Fruit fly (Drosophila melanogaster) whole organism, prepupa: ENCODE results near the gene CG6878.
A peak's percentile ranks its signal among the peaks of the same experiment; 100 is the strongest.

Source experiments
- Blimp-1 ChIP-seq: fragments of 200-800 bp; sonication (Bioruptor generic); optimal IDR thresholded peaks from 3 replicates; lab custom pipeline; 2017; ENCODE audit warnings: missing biosample characterization, missing genetic modification characterization, mild to moderate bottlenecking, moderate library complexity, missing genetic modification reagents
- CG10631 ChIP-seq: fragments of 200-800 bp; sonication (Bioruptor generic); optimal IDR thresholded peaks from 2 replicates; lab custom pipeline; 2016; ENCODE audit warnings: missing biosample characterization, missing genetic modification characterization
- CG10669 ChIP-seq: fragments of 200-800 bp; sonication (Bioruptor generic); optimal IDR thresholded peaks from 3 replicates; lab custom pipeline; 2018; ENCODE audit warnings: missing biosample characterization, mild to moderate bottlenecking, missing genetic modification characterization, moderate library complexity
- CG11762 ChIP-seq: fragments of 200-800 bp; sonication (Bioruptor generic); optimal IDR thresholded peaks from 3 replicates; lab custom pipeline; 2016; ENCODE audit warnings: missing biosample characterization, missing genetic modification characterization; ENCODE audit not compliant: insufficient read depth
- CG11902 ChIP-seq: fragments of 200-800 bp; sonication (Bioruptor generic); optimal IDR thresholded peaks from 3 replicates; lab custom pipeline; 2016; ENCODE audit warnings: missing biosample characterization, missing genetic modification characterization
- CG15336 ChIP-seq: fragments of 200-800 bp; sonication (Bioruptor generic); IDR thresholded peaks from 2 replicates; pipeline ENCODE4 v1.3.6; 2022; ENCODE audit warnings: missing biosample characterization, missing genetic modification characterization
- CG1621 ChIP-seq: fragments of 200-800 bp; sonication (Bioruptor generic); optimal IDR thresholded peaks from 3 replicates; lab custom pipeline; 2018; ENCODE audit warnings: missing biosample characterization, mild to moderate bottlenecking, missing genetic modification characterization
- CG16779 ChIP-seq: fragments of 200-800 bp; sonication (Bioruptor generic); optimal IDR thresholded peaks from 3 replicates; lab custom pipeline; 2017; ENCODE audit warnings: missing biosample characterization, mild to moderate bottlenecking, missing genetic modification characterization
- CG3032 ChIP-seq: fragments of 200-800 bp; optimal IDR thresholded peaks from 2 replicates; lab custom pipeline; 2019; ENCODE audit warnings: missing biosample characterization, mild to moderate bottlenecking, missing genetic modification characterization, moderate library complexity
- CG31627 ChIP-seq: fragments of 200-800 bp; sonication (Bioruptor generic); optimal IDR thresholded peaks from 3 replicates; lab custom pipeline; 2016; ENCODE audit warnings: missing biosample characterization, missing genetic modification characterization
- CG3919 ChIP-seq: fragments of 200-800 bp; sonication (Bioruptor generic); optimal IDR thresholded peaks from 3 replicates; lab custom pipeline; 2016; ENCODE audit warnings: missing biosample characterization, missing genetic modification characterization
- CG4318 ChIP-seq: fragments of 200-800 bp; sonication (Bioruptor generic); optimal IDR thresholded peaks from 3 replicates; lab custom pipeline; 2017; ENCODE audit warnings: missing biosample characterization, mild to moderate bottlenecking, missing genetic modification characterization
- CG6163 ChIP-seq: fragments of 200-800 bp; sonication (Bioruptor generic); IDR thresholded peaks from 3 replicates; pipeline ENCODE4 v1.3.6; 2022; ENCODE audit warnings: missing biosample characterization, missing genetic modification characterization
- CG6792 ChIP-seq: fragments of 200-800 bp; sonication (Bioruptor generic); optimal IDR thresholded peaks from 3 replicates; lab custom pipeline; 2016; ENCODE audit warnings: missing biosample characterization, missing genetic modification characterization
- CG6808 ChIP-seq: fragments of 200-800 bp; sonication (Bioruptor generic); optimal IDR thresholded peaks from 3 replicates; lab custom pipeline; 2017; ENCODE audit warnings: missing biosample characterization, missing genetic modification characterization, mild to moderate bottlenecking, moderate library complexity, missing genetic modification reagents
- CG6854 ChIP-seq: fragments of 200-800 bp; sonication (Bioruptor generic); optimal IDR thresholded peaks from 2 replicates; lab custom pipeline; 2017; ENCODE audit warnings: missing biosample characterization, mild to moderate bottlenecking, missing genetic modification characterization
- CG8119 ChIP-seq: fragments of 200-800 bp; sonication (Bioruptor generic); IDR thresholded peaks from 3 replicates; pipeline ENCODE4 v1.3.6; 2022; ENCODE audit warnings: missing biosample characterization, missing genetic modification characterization
- CG8319 ChIP-seq: fragments of 200-800 bp; sonication (Bioruptor generic); optimal IDR thresholded peaks from 3 replicates; lab custom pipeline; 2016; ENCODE audit warnings: missing biosample characterization, missing genetic modification characterization
- Eip75B ChIP-seq: fragments of 200-800 bp; sonication (Bioruptor generic); optimal IDR thresholded peaks from 3 replicates; lab custom pipeline; 2016; ENCODE audit warnings: missing biosample characterization, missing genetic modification characterization
- Eip78C ChIP-seq: fragments of 200-800 bp; sonication (Bioruptor generic); peaks from one replicate; lab custom pipeline; 2016; ENCODE audit warnings: missing biosample characterization, missing genetic modification characterization
- Eip93F ChIP-seq: fragments of 200-800 bp; sonication (Bioruptor generic); optimal IDR thresholded peaks from 2 replicates; lab custom pipeline; 2016; ENCODE audit warnings: missing biosample characterization, mild to moderate bottlenecking, missing genetic modification characterization
- Ets21C ChIP-seq: fragments of 200-800 bp; sonication (Bioruptor generic); optimal IDR thresholded peaks from 3 replicates; lab custom pipeline; 2016; ENCODE audit warnings: missing biosample characterization, missing genetic modification characterization
- Ets96B ChIP-seq: fragments of 200-800 bp; optimal IDR thresholded peaks from 2 replicates; lab custom pipeline; 2019; ENCODE audit warnings: missing biosample characterization, mild to moderate bottlenecking, missing genetic modification characterization, moderate library complexity
- Gug ChIP-seq: fragments of 200-800 bp; sonication (Bioruptor generic); IDR thresholded peaks from 2 replicates; pipeline ENCODE4 v1.3.6; 2022; ENCODE audit warnings: missing biosample characterization, missing genetic modification characterization
- Hr38 ChIP-seq: sonication (Bioruptor generic); optimal IDR thresholded peaks from 2 replicates; lab custom pipeline; 2016; ENCODE audit warnings: missing biosample characterization, missing genetic modification characterization
- Hr39 ChIP-seq: fragments of 200-800 bp; sonication (Bioruptor generic); optimal IDR thresholded peaks from 2 replicates; lab custom pipeline; 2016; ENCODE audit warnings: missing biosample characterization, missing genetic modification characterization
- OdsH ChIP-seq: fragments of 200-800 bp; sonication (Bioruptor generic); optimal IDR thresholded peaks from 3 replicates; lab custom pipeline; 2016; ENCODE audit warnings: missing biosample characterization, missing genetic modification characterization
- Smox ChIP-seq: fragments of 200-800 bp; sonication (Bioruptor generic); optimal IDR thresholded peaks from 3 replicates; lab custom pipeline; 2016; ENCODE audit warnings: missing biosample characterization, missing genetic modification characterization
- Sox102F ChIP-seq: fragments of 200-800 bp; sonication (Bioruptor generic); optimal IDR thresholded peaks from 2 replicates; lab custom pipeline; 2016; ENCODE audit warnings: missing biosample characterization, mild to moderate bottlenecking, missing genetic modification characterization
- Sox14 ChIP-seq: fragments of 200-800 bp; sonication (Bioruptor generic); optimal IDR thresholded peaks from 3 replicates; lab custom pipeline; 2016; ENCODE audit warnings: missing biosample characterization, missing genetic modification characterization
- Sox15 ChIP-seq: fragments of 200-800 bp; sonication (Bioruptor generic); optimal IDR thresholded peaks from 3 replicates; lab custom pipeline; 2016; ENCODE audit warnings: missing biosample characterization, missing genetic modification characterization
- achi ChIP-seq: fragments of 200-800 bp; sonication (Bioruptor generic); optimal IDR thresholded peaks from 3 replicates; lab custom pipeline; 2016; ENCODE audit warnings: missing biosample characterization, missing genetic modification characterization
- acj6 ChIP-seq: fragments of 200-800 bp; sonication (Bioruptor generic); optimal IDR thresholded peaks from 3 replicates; lab custom pipeline; 2016; ENCODE audit warnings: missing biosample characterization, missing genetic modification characterization
- dac ChIP-seq: fragments of 200-800 bp; sonication (Bioruptor generic); optimal IDR thresholded peaks from 2 replicates; lab custom pipeline; 2017; ENCODE audit warnings: missing biosample characterization, mild to moderate bottlenecking, missing genetic modification characterization
- eg ChIP-seq: fragments of 200-800 bp; sonication (Bioruptor generic); IDR thresholded peaks from 3 replicates; pipeline ENCODE4 v1.3.6; 2022; ENCODE audit warnings: missing biosample characterization, missing genetic modification characterization
- fd59A ChIP-seq: fragments of 200-800 bp; sonication (Bioruptor generic); optimal IDR thresholded peaks from 2 replicates; lab custom pipeline; 2017; ENCODE audit warnings: missing biosample characterization, mild to moderate bottlenecking, missing genetic modification characterization, missing genetic modification reagents
- fd85E ChIP-seq: fragments of 200-800 bp; sonication (Bioruptor generic); optimal IDR thresholded peaks from 3 replicates; lab custom pipeline; 2016; ENCODE audit warnings: missing biosample characterization, missing genetic modification characterization
- fkh ChIP-seq: fragments of 200-800 bp; sonication (Bioruptor generic); optimal IDR thresholded peaks from 3 replicates; lab custom pipeline; 2017; ENCODE audit warnings: missing biosample characterization, mild to moderate bottlenecking, missing genetic modification characterization, moderate library complexity
- lz ChIP-seq: fragments of 200-800 bp; sonication (Bioruptor generic); optimal IDR thresholded peaks from 3 replicates; lab custom pipeline; 2016; ENCODE audit warnings: missing biosample characterization, missing genetic modification characterization
- net ChIP-seq: fragments of 200-800 bp; sonication (Bioruptor generic); optimal IDR thresholded peaks from 3 replicates; lab custom pipeline; 2016; ENCODE audit warnings: missing biosample characterization, missing genetic modification characterization
- spab ChIP-seq: fragments of 200-800 bp; sonication (Bioruptor generic); optimal IDR thresholded peaks from 2 replicates; lab custom pipeline; 2017; ENCODE audit warnings: missing biosample characterization, mild to moderate bottlenecking, missing genetic modification characterization, missing genetic modification reagents
- ss ChIP-seq, 2 experiments: fragments of 200-800 bp; sonication (Bioruptor generic); optimal IDR thresholded peaks; 2 replicates in 1 of 2; 3 replicates in 1 of 2; lab custom pipeline; 2017 to 2018; ENCODE audit warnings: mild to moderate bottlenecking in 2 of 2, missing biosample characterization in 2 of 2, missing genetic modification characterization in 2 of 2, moderate library complexity in 1 of 2
- svp ChIP-seq: fragments of 200-800 bp; sonication (Bioruptor generic); peaks from one replicate; lab custom pipeline; 2016; ENCODE audit warnings: missing biosample characterization, missing genetic modification characterization
- topi ChIP-seq: fragments of 200-800 bp; sonication (Bioruptor generic); optimal IDR thresholded peaks from 3 replicates; lab custom pipeline; 2016; ENCODE audit warnings: missing biosample characterization, missing genetic modification characterization

CG6878 gene

dm6 chr3L:15163414-15163813 is 1.8 kb downstream of the CG6878 start, which contains the start of gene CG7011:
Gene CG7011 (minus strand): TSS chr3L:15163628.
- TF ChIP-seq ss (GFP tag; optimal IDR thresholded peaks at IDR 0.05; lab: Kevin White, UChicago) (no peak), Sox102F (GFP tag; lab: Kevin White, UChicago) (no peak), OdsH (GFP tag; lab: Kevin White, UChicago) (no peak), achi (GFP tag; lab: Kevin White, UChicago) (peak; percentile 5), CG6854 (GFP tag; lab: Kevin White, UChicago) (no peak), fd85E (GFP tag; lab: Kevin White, UChicago) (no peak), CG11902 (GFP tag; lab: Kevin White, UChicago) (no peak), lz (GFP tag; lab: Kevin White, UChicago) (no peak), spab (no peak), CG3919 (no peak), topi (GFP tag; lab: Kevin White, UChicago) (no peak), Smox (GFP tag; lab: Kevin White, UChicago) (no peak), Hr38 (GFP tag; lab: Kevin White, UChicago) (no peak), Eip93F (no peak), CG8319 (no peak), eg (GFP tag; lab: Robert Waterston, UW) (no peak), fkh (GFP tag; lab: Kevin White, UChicago) (no peak), Eip78C (GFP tag; lab: Kevin White, UChicago) (peak; percentile 54)

DNA sequence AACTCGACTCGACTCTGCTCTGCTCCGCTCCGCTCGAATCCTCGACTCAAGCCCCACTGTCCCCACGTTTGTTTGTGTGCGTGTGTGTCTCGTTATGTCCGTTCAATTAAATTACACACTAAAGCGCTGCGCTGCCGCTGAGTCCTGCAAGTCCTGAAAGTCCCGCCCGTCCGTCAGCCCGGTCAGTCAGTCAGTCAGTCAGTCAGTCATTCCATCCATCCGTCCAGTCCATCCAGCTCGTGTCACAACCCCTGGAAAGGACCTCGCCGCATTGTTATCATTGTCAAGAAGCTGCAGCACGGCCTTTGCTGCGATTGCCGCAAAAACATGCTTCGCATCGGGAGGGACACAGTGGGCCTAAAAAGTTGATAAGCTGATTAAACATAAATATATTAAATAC is 7.4 kb downstream of the CG6878 start:
- TF ChIP-seq CG6808 (GFP tag; lab: Kevin White, UChicago) = no peak
- TF ChIP-seq CG6792 (GFP tag; lab: Kevin White, UChicago) = no peak
- TF ChIP-seq net = no peak
- TF ChIP-seq Sox15 = no peak
- TF ChIP-seq Eip93F = no peak
- no peak for TF ChIP-seq CG8119
- no peak for TF ChIP-seq CG16779 (tag; lab: Kevin White, UChicago)
- no peak for TF ChIP-seq CG11762 (GFP tag; lab: Kevin White, UChicago)
- TF ChIP-seq OdsH (GFP tag; lab: Kevin White, UChicago) = no peak
- no peak for TF ChIP-seq CG3032

- TF ChIP-seq Ets21C (GFP tag; lab: Kevin White, UChicago) (no peak), fkh (GFP tag; lab: Kevin White, UChicago) (peak; percentile 46)
These were observed 8.2 kb downstream of the CG6878 start for dm6 chr3L:15169795-15170194.

- TF ChIP-seq OdsH (GFP tag; lab: Kevin White, UChicago) (peak; percentile 36), fkh (GFP tag; lab: Kevin White, UChicago) (no peak), Blimp-1 (GFP tag; lab: Kevin White, UChicago) (no peak), CG15336 (GFP tag; lab: Robert Waterston, UW) (peak; percentile 77), acj6 (no peak), Eip93F (no peak), CG31627 (GFP tag; lab: Kevin White, UChicago) (no peak), Sox15 (no peak), Hr39 (no peak), dac (GFP tag; lab: Kevin White, UChicago) (no peak), Sox14 (GFP tag; lab: Kevin White, UChicago) (no peak), svp (GFP tag; lab: Kevin White, UChicago) (peak; percentile 42), Eip75B (GFP tag; lab: Kevin White, UChicago) (no peak), Gug (GFP tag; lab: Robert Waterston, UW) (peak; percentile 24; the same call in 1 of the 2 replicates), CG10669 (GFP tag; lab: Kevin White, UChicago) (no peak), lz (GFP tag; lab: Kevin White, UChicago) (no peak), CG6792 (GFP tag; lab: Kevin White, UChicago) (no peak), Sox102F (GFP tag; lab: Kevin White, UChicago) (no peak), CG16779 (tag; lab: Kevin White, UChicago) (no peak), ss (GFP tag; optimal IDR thresholded peaks at IDR 0.05; lab: Kevin White, UChicago) (no peak), Ets21C (GFP tag; lab: Kevin White, UChicago) (no peak), CG11902 (GFP tag; lab: Kevin White, UChicago) (no peak), CG4318 (GFP tag; lab: Kevin White, UChicago) (peak; percentile 36), CG8119 (peak; percentile 75), Hr38 (GFP tag; lab: Kevin White, UChicago) (no peak), CG6163 (GFP tag; lab: Robert Waterston, UW) (0 out of 3 replicates have a peak, but pooled peaks have one; percentile 17), Ets96B (no peak), CG3032 (no peak), CG10631 (no peak), CG1621 (tag; lab: Kevin White, UChicago) (no peak), fd59A (GFP tag; lab: Kevin White, UChicago) (no peak)
These were observed 10.3 kb downstream of the CG6878 start for dm6 chr3L:15171769-15172403.
